Worm (Caenorhabditis elegans) whole organism, young adult: ENCODE measurements around the gene C03B1.1.

Source experiments
- B0019.2 ChIP-seq: fragments of 200-800 bp; sonication (Bioruptor generic); conservative IDR thresholded peaks from 2 replicates; pipeline ENCODE4 v1.3.6; 2022; ENCODE audit warnings: missing genetic modification reagents, missing genetic modification characterization, missing compliant biosample characterization
- B0035.1 ChIP-seq: sonication (generic microtip); optimal IDR thresholded peaks from 2 replicates; lab custom pipeline; 2016; ENCODE audit warnings: missing genetic modification characterization, mild to moderate bottlenecking, missing compliant biosample characterization, missing genotype, missing genetic modification reagents
- F10E7.11 ChIP-seq: sonication (generic microtip); optimal IDR thresholded peaks from 2 replicates; lab custom pipeline; 2017; ENCODE audit warnings: mild to moderate bottlenecking, missing genetic modification characterization, moderate library complexity, missing compliant biosample characterization
- F23B12.7 ChIP-seq: sonication (generic microtip); optimal IDR thresholded peaks from 2 replicates; lab custom pipeline; 2017; ENCODE audit warnings: missing genetic modification characterization, mild to moderate bottlenecking, missing compliant biosample characterization, antibody characterized with exemption, moderate library complexity; ENCODE audit not compliant: insufficient read depth
- F39B2.1 ChIP-seq: fragments of 200-800 bp; sonication (Bioruptor generic); IDR thresholded peaks from 2 replicates; pipeline ENCODE4 v1.3.6; 2022; ENCODE audit warnings: missing genetic modification reagents, missing genetic modification characterization, missing compliant biosample characterization
- F52B5.7 ChIP-seq: sonication (generic microtip); optimal IDR thresholded peaks from 2 replicates; lab custom pipeline; 2016; ENCODE audit warnings: mild to moderate bottlenecking, missing genetic modification characterization, missing compliant biosample characterization
- F57A8.1 ChIP-seq: fragments of 200-800 bp; sonication (Bioruptor generic); optimal IDR thresholded peaks from 2 replicates; lab custom pipeline; 2018; ENCODE audit warnings: mild to moderate bottlenecking, missing genetic modification characterization, moderate library complexity, missing compliant biosample characterization
- T07F8.4 ChIP-seq: sonication (generic microtip); optimal IDR thresholded peaks from 2 replicates; lab custom pipeline; 2016; ENCODE audit warnings: mild to moderate bottlenecking, missing genetic modification characterization, moderate library complexity, missing compliant biosample characterization
- Y53G8AR.9 ChIP-seq: fragments of 200-800 bp; sonication (Bioruptor generic); conservative IDR thresholded peaks from 2 replicates; pipeline ENCODE4 v1.3.6; 2022; ENCODE audit warnings: missing genetic modification reagents, missing genetic modification characterization, missing compliant biosample characterization
- Y67H2A.10 ChIP-seq: fragments of 200-800 bp; sonication (Bioruptor generic); conservative IDR thresholded peaks from 2 replicates; pipeline ENCODE4 v1.3.6; 2022; ENCODE audit warnings: missing genetic modification reagents, missing genetic modification characterization, missing compliant biosample characterization
- ZK185.1 ChIP-seq: sonication (generic microtip); optimal IDR thresholded peaks from 2 replicates; lab custom pipeline; 2016; ENCODE audit warnings: mild to moderate bottlenecking, missing genetic modification characterization, missing compliant biosample characterization; ENCODE audit not compliant: poor library complexity, severe bottlenecking
- attf-3 ChIP-seq: fragments of 200-800 bp; sonication (Bioruptor generic); conservative IDR thresholded peaks from 2 replicates; pipeline ENCODE4 v1.3.6; 2022; ENCODE audit warnings: missing genetic modification reagents, missing genetic modification characterization, missing compliant biosample characterization
- attf-6 ChIP-seq: fragments of 200-800 bp; sonication (Bioruptor generic); IDR thresholded peaks from 2 replicates; pipeline ENCODE4 v1.3.6; 2022; ENCODE audit warnings: missing genetic modification reagents, missing genetic modification characterization, missing compliant biosample characterization
- bed-1 ChIP-seq: fragments of 200-800 bp; sonication (Bioruptor generic); IDR thresholded peaks from 2 replicates; pipeline ENCODE4 v1.3.6; 2022; ENCODE audit warnings: missing genetic modification reagents, missing genetic modification characterization, missing compliant biosample characterization
- ccch-3 ChIP-seq: fragments of 200-800 bp; sonication (Bioruptor generic); optimal IDR thresholded peaks from 2 replicates; lab custom pipeline; 2018; ENCODE audit warnings: mild to moderate bottlenecking, missing genetic modification characterization, missing compliant biosample characterization
- cebp-1 ChIP-seq, 2 experiments: fragments of 200-800 bp in 1 of 2; sonication (Bioruptor generic) in 1 of 2; sonication (generic microtip) in 1 of 2; IDR thresholded peaks in 1 of 2; optimal IDR thresholded peaks in 1 of 2; 2 replicates each; pipeline versions ENCODE4 v1.3.6 to Lab custom; 2017 to 2022; ENCODE audit warnings: missing compliant biosample characterization in 2 of 2, missing genetic modification characterization in 2 of 2, mild to moderate bottlenecking in 1 of 2, missing genetic modification reagents in 1 of 2, moderate library complexity in 1 of 2
- ceh-100 ChIP-seq: fragments of 200-800 bp; sonication (Bioruptor generic); IDR thresholded peaks from 2 replicates; pipeline ENCODE4 v1.3.6; 2022; ENCODE audit warnings: missing genetic modification reagents, missing genetic modification characterization, missing compliant biosample characterization
- ceh-40 ChIP-seq: fragments of 200-800 bp; sonication (Bioruptor generic); IDR thresholded peaks from 2 replicates; pipeline ENCODE4 v1.3.6; 2022; ENCODE audit warnings: missing genetic modification characterization, missing compliant biosample characterization
- ceh-58 ChIP-seq: fragments of 200-800 bp; sonication (Bioruptor generic); IDR thresholded peaks from 2 replicates; pipeline ENCODE4 v1.3.6; 2022; ENCODE audit warnings: missing genetic modification characterization, missing compliant biosample characterization
- dox-1 ChIP-seq: fragments of 200-800 bp; sonication (Bioruptor generic); IDR thresholded peaks from 2 replicates; pipeline ENCODE4 v1.3.6; 2022; ENCODE audit warnings: missing genetic modification reagents, missing genetic modification characterization, missing compliant biosample characterization
- egl-18 ChIP-seq: fragments of 200-800 bp; sonication (Bioruptor generic); IDR thresholded peaks from 2 replicates; pipeline ENCODE4 v1.3.6; 2022; ENCODE audit warnings: missing genetic modification reagents, missing genetic modification characterization, missing compliant biosample characterization
- ets-4 ChIP-seq: fragments of 200-800 bp; sonication (Bioruptor generic); optimal IDR thresholded peaks from 2 replicates; lab custom pipeline; 2018; ENCODE audit warnings: mild to moderate bottlenecking, missing genetic modification characterization, missing compliant biosample characterization
- hmg-20 ChIP-seq: fragments of 200-800 bp; sonication (Bioruptor generic); IDR thresholded peaks from 2 replicates; pipeline ENCODE4 v1.3.6; 2022; ENCODE audit warnings: missing genetic modification reagents, missing genetic modification characterization, missing compliant biosample characterization
- let-607 ChIP-seq, 2 experiments: fragments of 200-800 bp in 1 of 2; sonication (Bioruptor generic) in 1 of 2; sonication (generic microtip) in 1 of 2; optimal IDR thresholded peaks; 2 replicates each; lab custom pipeline; 2016 to 2018; ENCODE audit warnings: mild to moderate bottlenecking in 2 of 2, missing compliant biosample characterization in 2 of 2, missing genetic modification characterization in 2 of 2, moderate library complexity in 2 of 2, missing genotype in 1 of 2
- lin-26 ChIP-seq: fragments of 200-800 bp; sonication (Bioruptor generic); IDR thresholded peaks from 2 replicates; pipeline ENCODE4 v1.3.6; 2022; ENCODE audit warnings: missing genetic modification reagents, missing genetic modification characterization, missing compliant biosample characterization
- lin-40 ChIP-seq: sonication (generic microtip); optimal IDR thresholded peaks from 2 replicates; lab custom pipeline; 2016; ENCODE audit warnings: missing genetic modification characterization, mild to moderate bottlenecking, missing compliant biosample characterization, missing genotype, missing genetic modification reagents
- madf-3 ChIP-seq: fragments of 200-800 bp; sonication (Bioruptor generic); IDR thresholded peaks from 2 replicates; pipeline ENCODE4 v1.3.6; 2022; ENCODE audit warnings: missing genetic modification reagents, missing genetic modification characterization, missing compliant biosample characterization
- mcd-1 ChIP-seq: fragments of 200-800 bp; sonication (Bioruptor generic); IDR thresholded peaks from 2 replicates; pipeline ENCODE4 v1.3.6; 2022; ENCODE audit warnings: missing genetic modification reagents, missing genetic modification characterization, missing compliant biosample characterization
- nfya-2 ChIP-seq: fragments of 200-800 bp; sonication (Bioruptor generic); IDR thresholded peaks from 2 replicates; pipeline ENCODE4 v1.3.6; 2022; ENCODE audit warnings: missing genetic modification reagents, missing genetic modification characterization, missing compliant biosample characterization
- pha-4 ChIP-seq: fragments of 150-350 bp; sonication (generic microtip); optimal IDR thresholded peaks from 2 replicates; lab custom pipeline; 2014; ENCODE audit warnings: missing biosample characterization, missing genetic modification reagents, missing genetic modification characterization
- rcor-1 ChIP-seq: fragments of 200-800 bp; sonication (Bioruptor generic); IDR thresholded peaks from 2 replicates; pipeline ENCODE4 v1.3.6; 2022; ENCODE audit warnings: missing genetic modification reagents, missing genetic modification characterization, missing compliant biosample characterization
- rec-8 ChIP-seq, 2 experiments: sonication (generic microtip); optimal IDR thresholded peaks; 2 replicates each; lab custom pipeline; 2016; ENCODE audit warnings: mild to moderate bottlenecking in 2 of 2, missing genetic modification characterization in 2 of 2, missing genetic modification reagents in 2 of 2, missing genotype in 2 of 2, missing biosample characterization in 1 of 2, missing compliant biosample characterization in 1 of 2, moderate library complexity in 1 of 2
- snpc-1.3 ChIP-seq: sonication (generic microtip); optimal IDR thresholded peaks from 2 replicates; lab custom pipeline; 2017; ENCODE audit warnings: missing genetic modification characterization, mild to moderate bottlenecking, missing compliant biosample characterization, antibody characterized with exemption, moderate library complexity, missing genotype, missing genetic modification reagents; ENCODE audit not compliant: insufficient read depth
- snpc-3.4 ChIP-seq: sonication (generic microtip); optimal IDR thresholded peaks from 2 replicates; lab custom pipeline; 2017; ENCODE audit warnings: missing genetic modification characterization, mild to moderate bottlenecking, missing compliant biosample characterization, antibody characterized with exemption, moderate library complexity, missing genotype, missing genetic modification reagents
- snpc-4 ChIP-seq, 5 experiments: fragments of 150-350 bp in 1 of 5; sonication (generic microtip) in 4 of 5; optimal IDR thresholded peaks; 2 replicates each; lab custom pipeline; 2014 to 2018; ENCODE audit warnings: missing genetic modification characterization in 5 of 5, missing biosample characterization in 3 of 5, antibody characterized with exemption in 2 of 5, mild to moderate bottlenecking in 2 of 5, missing compliant biosample characterization in 2 of 5, missing genotype in 2 of 5, moderate library complexity in 2 of 5, missing genetic modification reagents in 1 of 5
- tbp1 ChIP-seq: fragments of 200-800 bp; sonication (Bioruptor generic); optimal IDR thresholded peaks from 2 replicates; lab custom pipeline; 2018; ENCODE audit warnings: mild to moderate bottlenecking, missing genetic modification characterization, missing compliant biosample characterization
- tlf-1 ChIP-seq: fragments of 200-800 bp; sonication (Bioruptor generic); optimal IDR thresholded peaks from 2 replicates; lab custom pipeline; 2018; ENCODE audit warnings: mild to moderate bottlenecking, missing genetic modification characterization, missing compliant biosample characterization
- unc-130 ChIP-seq: sonication (generic microtip); optimal IDR thresholded peaks from 2 replicates; lab custom pipeline; 2016; ENCODE audit warnings: missing genetic modification reagents, missing genetic modification characterization, missing compliant biosample characterization
- zfh-2 ChIP-seq: fragments of 200-800 bp; sonication (Bioruptor generic); conservative IDR thresholded peaks from 2 replicates; pipeline ENCODE4 v1.3.6; 2022; ENCODE audit warnings: missing genetic modification reagents, missing genetic modification characterization, missing compliant biosample characterization
- ztf-18 ChIP-seq: sonication (generic microtip); optimal IDR thresholded peaks from 2 replicates; lab custom pipeline; 2016; ENCODE audit warnings: missing genotype, mild to moderate bottlenecking, missing genetic modification characterization, missing compliant biosample characterization
- ztf-26 ChIP-seq: sonication (generic microtip); optimal IDR thresholded peaks from 2 replicates; lab custom pipeline; 2017; ENCODE audit warnings: missing genetic modification characterization, missing compliant biosample characterization

The C03B1.1 gene

DNA sequence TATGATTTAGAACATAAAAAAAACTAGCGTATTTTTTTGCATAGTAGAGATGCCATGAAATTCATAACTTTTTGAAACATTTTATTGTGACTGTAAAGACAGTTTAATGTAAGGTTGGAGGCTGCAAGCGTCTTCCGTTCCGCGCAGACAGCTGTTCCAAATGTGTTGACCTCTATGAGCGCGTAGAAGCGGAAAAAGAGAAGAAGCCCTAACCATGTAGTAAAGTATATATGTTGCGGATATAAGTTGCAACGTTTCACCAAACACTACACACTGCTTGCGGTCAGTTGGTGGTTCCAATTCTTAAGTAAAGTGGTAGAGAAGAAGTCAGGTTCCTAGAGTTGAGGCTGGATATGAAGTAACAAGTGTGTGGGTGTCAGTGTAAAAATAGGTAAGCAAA, 14.1 kb downstream of the C03B1.1 start:
- no peak for TF ChIP-seq bed-1 (GFP tag; lab: Robert Waterston, UW)
- no peak for TF ChIP-seq cebp-1 (GFP tag; IDR thresholded peaks at IDR 0.05; lab: Robert Waterston, UW)
- TF ChIP-seq cebp-1 (tag; optimal IDR thresholded peaks at IDR 0.05; lab: Kevin White, UChicago) = no peak
- TF ChIP-seq ceh-40 (GFP tag; lab: Robert Waterston, UW) = no peak
- TF ChIP-seq ztf-26 = no peak
- no peak for TF ChIP-seq snpc-4 (GFP tag; optimal IDR thresholded peaks at IDR 0.05; lab: Kevin White, UChicago)
- no peak for TF ChIP-seq snpc-4 (tag; optimal IDR thresholded peaks at IDR 0.05; lab: Kevin White, UChicago)
- TF ChIP-seq snpc-3.4 (tag; lab: Kevin White, UChicago) = no peak
- no peak for TF ChIP-seq lin-26
- no peak for TF ChIP-seq egl-18 (GFP tag; lab: Robert Waterston, UW)

ce11 chrX:6391491-6391890, 16.9 kb downstream of the C03B1.1 start, which contains the start of gene igcm-2:
Gene igcm-2 (minus strand): TSS chrX:6391591.
- TF ChIP-seq ZK185.1 (tag; lab: Kevin White, UChicago) (no peak), T07F8.4 (tag; lab: Kevin White, UChicago) (no peak), F57A8.1 (GFP tag; lab: Kevin White, UChicago) (no peak), cebp-1 (GFP tag; IDR thresholded peaks at IDR 0.05; lab: Robert Waterston, UW) (no peak), cebp-1 (tag; optimal IDR thresholded peaks at IDR 0.05; lab: Kevin White, UChicago) (no peak), snpc-4 (GFP tag; optimal IDR thresholded peaks at IDR 0.05; lab: Kevin White, UChicago) (no peak), snpc-4 (tag; optimal IDR thresholded peaks at IDR 0.05; lab: Kevin White, UChicago) (no peak), attf-6 (GFP tag; lab: Robert Waterston, UW) (no peak), nfya-2 (GFP tag; lab: Robert Waterston, UW) (no peak), unc-130 (GFP tag; lab: Kevin White, UChicago) (no peak), dox-1 (no peak), B0019.2 (no peak), F23B12.7 (no peak), mcd-1 (GFP tag; lab: Robert Waterston, UW) (no peak), let-607 (tag; optimal IDR thresholded peaks at IDR 0.05; lab: Kevin White, UChicago) (no peak), ztf-18 (no peak), hmg-20 (GFP tag; lab: Robert Waterston, UW) (no peak), Y67H2A.10 (GFP tag; lab: Robert Waterston, UW) (no peak), ccch-3 (GFP tag; lab: Kevin White, UChicago) (no peak)

- no peak for TF ChIP-seq attf-3
- no peak for TF ChIP-seq bed-1 (GFP tag; lab: Robert Waterston, UW)
- TF ChIP-seq F39B2.1 (GFP tag; lab: Robert Waterston, UW) = no peak
- no peak for TF ChIP-seq hmg-20 (GFP tag; lab: Robert Waterston, UW)
- TF ChIP-seq pha-4 = no peak
- TF ChIP-seq snpc-1.3 = no peak
- TF ChIP-seq ztf-18 = no peak
- no peak for TF ChIP-seq rcor-1
- no peak for TF ChIP-seq zfh-2 (GFP tag; lab: Robert Waterston, UW)
- no peak for TF ChIP-seq lin-26
- no peak for TF ChIP-seq tbp1 (GFP tag; lab: Kevin White, UChicago)
- no peak for TF ChIP-seq ceh-58 (GFP tag; lab: Robert Waterston, UW)
Measured at ce11 chrX:6399450-6399849, 24.9 kb downstream of the C03B1.1 start.

DNA sequence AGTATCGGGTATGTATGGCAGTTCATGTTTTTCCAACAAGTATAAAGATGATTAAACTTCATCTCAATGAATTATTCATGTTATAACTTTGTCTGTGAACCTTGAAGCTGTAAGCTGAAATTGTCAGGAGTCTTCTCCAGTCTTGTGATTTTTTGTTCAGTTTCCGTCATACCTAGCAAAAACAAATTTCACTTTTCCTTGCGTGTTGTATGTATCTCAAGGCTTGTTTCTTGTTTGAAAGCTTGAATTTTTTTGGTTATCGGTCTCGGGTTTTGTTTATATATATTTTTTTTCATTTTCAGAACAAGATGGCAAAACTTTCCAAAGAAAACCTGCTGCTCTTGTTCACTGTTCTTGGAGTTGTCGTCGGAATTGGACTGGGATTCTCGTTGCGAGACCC, 28.6 kb downstream of the C03B1.1 start, which contains the start of gene glt-4:
Gene glt-4 (plus strand): TSS at position 301 of the 400 bp plus-strand sequence.
- TF ChIP-seq F10E7.11 (tag; lab: Kevin White, UChicago) (no peak), let-607 (tag; optimal IDR thresholded peaks at IDR 0.05; lab: Kevin White, UChicago) (no peak), F52B5.7 (no peak), tlf-1 (GFP tag; lab: Kevin White, UChicago) (no peak), Y53G8AR.9 (GFP tag; lab: Robert Waterston, UW) (no peak), lin-40 (no peak), ztf-26 (no peak), rec-8 (tag; optimal IDR thresholded peaks at IDR 0.05; lab: Kevin White, UChicago) (no peak), ceh-100 (GFP tag; lab: Robert Waterston, UW) (no peak), egl-18 (GFP tag; lab: Robert Waterston, UW) (no peak), ztf-18 (no peak), madf-3 (GFP tag; lab: Robert Waterston, UW) (no peak), pha-4 (no peak), B0035.1 (tag; lab: Kevin White, UChicago) (no peak), ets-4 (no peak)
